Fruit fly (Drosophila melanogaster) whole organism, pupa: ENCODE measurements around the gene CG5079.

Experiments used
- CG17806 ChIP-seq: fragments of 200-800 bp; sonication (Bioruptor generic); optimal IDR thresholded peaks from 2 replicates; lab custom pipeline; 2018; ENCODE audit warnings: missing biosample characterization, mild to moderate bottlenecking, missing genetic modification characterization, moderate library complexity
- CG32121 ChIP-seq: fragments of 200-800 bp; sonication (Bioruptor generic); IDR thresholded peaks from 2 replicates; pipeline ENCODE4 v1.3.6; 2022; ENCODE audit warnings: missing biosample characterization, missing genetic modification characterization
- CG34367 ChIP-seq: fragments of 200-800 bp; sonication (Bioruptor generic); optimal IDR thresholded peaks from 2 replicates; lab custom pipeline; 2018; ENCODE audit warnings: missing biosample characterization, mild to moderate bottlenecking, missing genetic modification characterization
- CG8159 ChIP-seq: fragments of 200-800 bp; sonication (Bioruptor generic); optimal IDR thresholded peaks from 3 replicates; lab custom pipeline; 2018; ENCODE audit warnings: missing biosample characterization, mild to moderate bottlenecking, missing genetic modification characterization, moderate library complexity
- Ets98B ChIP-seq: fragments of 200-800 bp; sonication (Bioruptor generic); IDR thresholded peaks from 2 replicates; pipeline ENCODE4 v1.3.6; 2022; ENCODE audit warnings: missing biosample characterization, missing genetic modification characterization
- Pif1B ChIP-seq: fragments of 200-800 bp; sonication (Bioruptor generic); optimal IDR thresholded peaks from 3 replicates; lab custom pipeline; 2016; ENCODE audit warnings: missing biosample characterization, missing genetic modification characterization

DNA sequence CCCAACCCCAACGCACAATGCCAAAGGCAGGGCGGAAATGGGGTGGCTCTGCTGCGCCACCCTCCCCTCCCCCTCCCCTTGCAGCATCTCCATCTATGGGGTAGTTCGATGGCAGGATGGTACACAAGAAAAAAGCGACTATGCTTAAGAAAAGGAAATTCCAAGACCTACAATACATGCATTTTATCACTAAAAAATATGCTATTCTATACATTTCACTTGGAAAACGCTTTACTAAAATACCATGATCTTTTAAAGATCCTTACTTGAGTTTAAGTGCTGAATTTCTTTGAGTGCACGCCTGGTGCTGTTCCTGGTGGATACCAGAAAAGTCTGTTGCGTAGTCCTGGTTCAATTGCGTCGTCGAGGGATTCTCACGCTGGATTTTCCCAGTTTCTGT, 17.6 kb downstream of the CG5079 start:
- TF ChIP-seq CG32121 (GFP tag; lab: Robert Waterston, UW): no peak
- TF ChIP-seq CG34367: no peak
- TF ChIP-seq CG17806 (tag; lab: Kevin White, UChicago): peak; percentile 22
- TF ChIP-seq CG8159 (tag; lab: Kevin White, UChicago): peak; percentile 58
- TF ChIP-seq Ets98B (GFP tag; lab: Robert Waterston, UW): no peak
- TF ChIP-seq Pif1B (GFP tag; lab: Kevin White, UChicago): no peak
